Worm (Caenorhabditis elegans): ENCODE results near the gene odr-8.

ce11 chrIV:6603549-6603948 lies 21.0 kb upstream of the odr-8 start:
- TF ChIP-seq C34F6.9 (tag; optimal IDR thresholded peaks at IDR 0.05) (no peak), ama-1 (optimal IDR thresholded peaks at IDR 0.05) (no peak), aly-2 (tag; optimal IDR thresholded peaks at IDR 0.05) (no peak), nhr-12 (tag; optimal IDR thresholded peaks at IDR 0.05) (no peak), ZK546.5 (tag; optimal IDR thresholded peaks at IDR 0.05) (no peak), snpc-4 (tag; optimal IDR thresholded peaks at IDR 0.05) (no peak), lin-13 (GFP tag; optimal IDR thresholded peaks at IDR 0.05) (no peak), R02D3.7 (tag; optimal IDR thresholded peaks at IDR 0.05) (no peak), lsy-2 (tag; optimal IDR thresholded peaks at IDR 0.05) (no peak), nhr-11 (tag; optimal IDR thresholded peaks at IDR 0.05) (no peak), ztf-11 (tag; optimal IDR thresholded peaks at IDR 0.05) (no peak), blmp-1 (tag; optimal IDR thresholded peaks at IDR 0.05; ENCODE audit: insufficient read depth) (no peak)

All from whole organism, L2 larva.